Fruit fly (Drosophila melanogaster): ENCODE data around the gene Neto.
A peak's percentile ranks its signal among the peaks of the same experiment; 100 is the strongest.

Neto gene

dm6 chrX:13403553-13403952 is 42.1 kb upstream of the Neto start:
- TF ChIP-seq Gug (GFP tag; IDR thresholded peaks at IDR 0.05) = no peak
- peak; percentile 6; the same call in 1 of the 3 replicates for TF ChIP-seq CG6163 (GFP tag; IDR thresholded peaks at IDR 0.05)

dm6 chrX:13403962-13404830 is 41.5 kb upstream of the Neto start, which contains the start of gene GstT4:
GstT4 (plus strand) TSS chrX:13404749.
- TF ChIP-seq dsx (GFP tag; optimal IDR thresholded peaks at IDR 0.05; ENCODE audit: poor library complexity, severe bottlenecking) (peak; percentile 95), dac (GFP tag; optimal IDR thresholded peaks at IDR 0.05) (peak; percentile 69), CG10669 (GFP tag; optimal IDR thresholded peaks at IDR 0.05) (peak; percentile 69), spab (GFP tag; optimal IDR thresholded peaks at IDR 0.05) (peak; percentile 89), Lpt (GFP tag; optimal IDR thresholded peaks at IDR 0.05) (peak; percentile 99), fd85E (GFP tag; optimal IDR thresholded peaks at IDR 0.05) (peak; percentile 86), CG8319 (GFP tag; optimal IDR thresholded peaks at IDR 0.05) (peak; percentile 78), Eip78C (GFP tag) (peak; percentile 93), CG6276 (GFP tag; optimal IDR thresholded peaks at IDR 0.05) (peak; percentile 90), CG10631 (GFP tag; optimal IDR thresholded peaks at IDR 0.05) (peak; percentile 96), cyc (GFP tag; optimal IDR thresholded peaks at IDR 0.05) (peak; percentile 80), CG11902 (GFP tag; optimal IDR thresholded peaks at IDR 0.05) (peak; percentile 25), Blimp-1 (GFP tag; optimal IDR thresholded peaks at IDR 0.05) (peak; percentile 16), lz (GFP tag; optimal IDR thresholded peaks at IDR 0.05) (peak; percentile 81), vri (GFP tag; optimal IDR thresholded peaks at IDR 0.05) (peak; percentile 96), salr (GFP tag; optimal IDR thresholded peaks at IDR 0.05) (peak; percentile 64 to 94), Sox14 (GFP tag; optimal IDR thresholded peaks at IDR 0.05) (peak; percentile 93), CG31627 (GFP tag; optimal IDR thresholded peaks at IDR 0.05) (peak; percentile 61), Sox15 (GFP tag; optimal IDR thresholded peaks at IDR 0.05) (peak; percentile 38), CG4318 (GFP tag; optimal IDR thresholded peaks at IDR 0.05) (peak; percentile 16), ss (GFP tag; optimal IDR thresholded peaks at IDR 0.05) (peak; percentile 96 to 98), CG16779 (tag; optimal IDR thresholded peaks at IDR 0.05) (peak; percentile 93), CG1621 (tag; optimal IDR thresholded peaks at IDR 0.05) (peak; percentile 91), CG11762 (GFP tag; optimal IDR thresholded peaks at IDR 0.05; ENCODE audit: insufficient read depth) (peak; percentile 91), Eip93F (GFP tag; optimal IDR thresholded peaks at IDR 0.05) (peak; percentile 64), CG11294 (GFP tag; IDR thresholded peaks at IDR 0.05) (peak; percentile 82), CG7368 (GFP tag; optimal IDR thresholded peaks at IDR 0.05) (peak; percentile 95), svp (GFP tag) (peak; percentile 96), CG3919 (GFP tag; optimal IDR thresholded peaks at IDR 0.05) (peak; percentile 92), CG6163 (GFP tag; IDR thresholded peaks at IDR 0.05) (peak; percentile 99), OdsH (GFP tag; optimal IDR thresholded peaks at IDR 0.05) (peak; percentile 86), CG34406 (GFP tag; optimal IDR thresholded peaks at IDR 0.05) (peak; percentile 91), fkh (GFP tag; optimal IDR thresholded peaks at IDR 0.05) (peak; percentile 80), Hr39 (GFP tag; optimal IDR thresholded peaks at IDR 0.05) (peak; percentile 42), Ets21C (GFP tag; optimal IDR thresholded peaks at IDR 0.05) (peak; percentile 59), fd59A (GFP tag; optimal IDR thresholded peaks at IDR 0.05) (peak; percentile 61), Sox102F (GFP tag; optimal IDR thresholded peaks at IDR 0.05) (peak; percentile 85), Hr4 (GFP tag; optimal IDR thresholded peaks at IDR 0.05) (peak; percentile 69), CG32006 (GFP tag; optimal IDR thresholded peaks at IDR 0.05) (peak; percentile 70), achi (GFP tag; optimal IDR thresholded peaks at IDR 0.05) (peak; percentile 92), topi (GFP tag; optimal IDR thresholded peaks at IDR 0.05) (peak; percentile 83), Ets96B (tag; optimal IDR thresholded peaks at IDR 0.05) (peak; percentile 89), esn (GFP tag; optimal IDR thresholded peaks at IDR 0.05) (peak; percentile 85), net (GFP tag; optimal IDR thresholded peaks at IDR 0.05) (peak; percentile 97), pdm3 (GFP tag; optimal IDR thresholded peaks at IDR 0.05) (peak; percentile 89), Met (GFP tag; optimal IDR thresholded peaks at IDR 0.05) (peak; percentile 70)
